Worm (Caenorhabditis elegans) whole organism, L2 larva: ENCODE results near the gene spn-4.

Experiments
- Y55F3AM.14 ChIP-seq: fragments of 200-800 bp; sonication (Bioruptor generic); optimal IDR thresholded peaks from 2 replicates; lab custom pipeline; 2018; ENCODE audit warnings: mild to moderate bottlenecking, missing genetic modification characterization, missing compliant biosample characterization
- aly-2 ChIP-seq: fragments of 150-350 bp; optimal IDR thresholded peaks from 2 replicates; lab custom pipeline; 2014; ENCODE audit warnings: missing biosample characterization, missing genetic modification characterization
- ama-1 ChIP-seq: fragments of 150-350 bp; optimal IDR thresholded peaks from 2 replicates; lab custom pipeline; 2018; ENCODE audit warnings: inconsistent platforms
- blmp-1 ChIP-seq: sonication (generic microtip); optimal IDR thresholded peaks from 2 replicates; lab custom pipeline; 2017; ENCODE audit warnings: missing genetic modification characterization, mild to moderate bottlenecking, missing compliant biosample characterization, antibody characterized with exemption, moderate library complexity; ENCODE audit not compliant: insufficient read depth
- lin-13 ChIP-seq: fragments of 150-350 bp; optimal IDR thresholded peaks from 2 replicates; lab custom pipeline; 2014; ENCODE audit warnings: missing biosample characterization, missing genetic modification reagents, missing genetic modification characterization
- mdl-1 ChIP-seq, 2 experiments: fragments of 150-350 bp in 1 of 2; sonication (generic microtip) in 1 of 2; optimal IDR thresholded peaks; 2 replicates each; lab custom pipeline; 2017; ENCODE audit warnings: missing biosample characterization in 2 of 2, missing genetic modification characterization in 2 of 2
- nhr-23 ChIP-seq: fragments of 150-350 bp; optimal IDR thresholded peaks from 2 replicates; lab custom pipeline; 2014; ENCODE audit warnings: missing biosample characterization, missing genetic modification reagents, missing genetic modification characterization
- nhr-237 ChIP-seq: fragments of 150-350 bp; optimal IDR thresholded peaks from 2 replicates; lab custom pipeline; 2014; ENCODE audit warnings: missing biosample characterization, missing genetic modification characterization
- nhr-77 ChIP-seq: fragments of 150-350 bp; optimal IDR thresholded peaks from 2 replicates; lab custom pipeline; 2014; ENCODE audit warnings: missing biosample characterization, missing genetic modification characterization
- skn-1 ChIP-seq: sonication (generic microtip); optimal IDR thresholded peaks from 2 replicates; lab custom pipeline; 2017; ENCODE audit warnings: missing biosample characterization, missing genetic modification characterization
- unc-62 ChIP-seq: fragments of 150-350 bp; optimal IDR thresholded peaks from 2 replicates; lab custom pipeline; 2014; ENCODE audit warnings: missing biosample characterization, missing genetic modification reagents, missing genetic modification characterization
- zag-1 ChIP-seq: fragments of 150-350 bp; optimal IDR thresholded peaks from 2 replicates; lab custom pipeline; 2014; ENCODE audit warnings: missing biosample characterization, missing genetic modification characterization
- ztf-11 ChIP-seq: sonication (generic microtip); optimal IDR thresholded peaks from 2 replicates; lab custom pipeline; 2017; ENCODE audit warnings: missing biosample characterization, missing genetic modification characterization

DNA sequence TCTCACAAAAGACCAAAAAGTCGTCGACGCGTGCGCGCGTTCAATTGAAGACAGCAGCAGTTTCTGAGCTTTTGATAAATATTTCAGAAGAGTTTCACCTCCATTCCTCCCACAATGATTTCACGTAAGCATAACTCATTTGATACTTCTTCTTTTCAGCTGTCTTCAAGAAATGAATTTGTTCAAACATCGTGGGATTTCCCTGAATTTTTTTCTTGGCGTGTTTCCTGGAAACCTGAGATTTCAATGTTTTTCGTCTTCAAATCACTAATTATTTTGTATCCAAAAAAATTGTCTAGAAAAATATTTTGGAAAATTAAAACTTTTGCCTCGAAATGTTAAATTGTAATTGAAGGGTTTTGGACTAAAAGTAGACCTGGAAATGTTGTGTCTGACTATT, 6.2 kb downstream of the spn-4 start:
- TF ChIP-seq nhr-77 = no peak
- no peak for TF ChIP-seq zag-1 (tag; lab: Kevin White, UChicago)
- no peak for TF ChIP-seq ama-1
- TF ChIP-seq Y55F3AM.14 = no peak
- TF ChIP-seq blmp-1 (tag; lab: Kevin White, UChicago) = no peak
- TF ChIP-seq nhr-237 (tag; lab: Kevin White, UChicago) = no peak
- TF ChIP-seq mdl-1 (tag; optimal IDR thresholded peaks at IDR 0.05; lab: Kevin White, UChicago) = no peak
- no peak for TF ChIP-seq skn-1 (tag; lab: Kevin White, UChicago)
- no peak for TF ChIP-seq nhr-23 (tag; lab: Kevin White, UChicago)
- TF ChIP-seq lin-13 (GFP tag; lab: Kevin White, UChicago) = no peak
- TF ChIP-seq unc-62 (GFP tag; lab: Kevin White, UChicago) = no peak
- TF ChIP-seq aly-2 = no peak
- no peak for TF ChIP-seq ztf-11 (tag; lab: Kevin White, UChicago)
